Worm (Caenorhabditis elegans): ENCODE data around the gene F02E11.4.

- TF ChIP-seq lin-35 (GFP tag; optimal IDR thresholded peaks at IDR 0.05) = no peak
- TF ChIP-seq atf-7 (tag; optimal IDR thresholded peaks at IDR 0.05) = no peak
- TF ChIP-seq him-1 (tag; optimal IDR thresholded peaks at IDR 0.05) = no peak
- no peak for TF ChIP-seq ama-1 (optimal IDR thresholded peaks at IDR 0.05)
- TF ChIP-seq ama-1 (GFP tag; optimal IDR thresholded peaks at IDR 0.05) = no peak
- no peak for TF ChIP-seq tbx-9 (tag; optimal IDR thresholded peaks at IDR 0.05; ENCODE audit: borderline replicate concordance)
- TF ChIP-seq F57C9.4 (tag; optimal IDR thresholded peaks at IDR 0.05) = no peak
- TF ChIP-seq lsy-27 (tag; optimal IDR thresholded peaks at IDR 0.05; ENCODE audit: borderline replicate concordance, insufficient read depth) = no peak
- TF ChIP-seq dpl-1 (GFP tag; optimal IDR thresholded peaks at IDR 0.05) = no peak
- TF ChIP-seq C17E4.6 (GFP tag; IDR thresholded peaks at IDR 0.05) = no peak
These were observed 2.7 kb downstream of the F02E11.4 start, which contains the start of gene F02E11.3 for ce11 chrII:3274923-3275322.

Measured in whole organism, young adult.